Worm (Caenorhabditis elegans) whole organism, L1 larva: ENCODE data around the gene stdh-2.

Source experiments
- C04F5.9 ChIP-seq: sonication (generic microtip); optimal IDR thresholded peaks from 2 replicates; lab custom pipeline; 2016; ENCODE audit warnings: missing genetic modification characterization, missing compliant biosample characterization
- C16A3.4 ChIP-seq: fragments of 150-350 bp; optimal IDR thresholded peaks from 2 replicates; lab custom pipeline; 2014; ENCODE audit warnings: missing biosample characterization, missing genetic modification characterization
- aha-1 ChIP-seq: fragments of 150-350 bp; optimal IDR thresholded peaks from 2 replicates; lab custom pipeline; 2014; ENCODE audit warnings: missing biosample characterization, missing genetic modification characterization
- blmp-1 ChIP-seq: fragments of 150-350 bp; optimal IDR thresholded peaks from 2 replicates; lab custom pipeline; 2014; ENCODE audit warnings: missing biosample characterization, missing genetic modification characterization
- ceh-8 ChIP-seq: fragments of 200-800 bp; sonication (Bioruptor generic); optimal IDR thresholded peaks from 2 replicates; lab custom pipeline; 2018; ENCODE audit warnings: mild to moderate bottlenecking, missing genetic modification characterization, moderate library complexity, missing compliant biosample characterization
- ceh-82 ChIP-seq, 3 experiments: fragments of 150-350 bp in 1 of 3; sonication (generic microtip) in 2 of 3; optimal IDR thresholded peaks; 2 replicates each; lab custom pipeline; 2014 to 2017; ENCODE audit warnings: missing biosample characterization in 3 of 3, missing genetic modification characterization in 3 of 3
- egl-13 ChIP-seq: sonication (generic microtip); optimal IDR thresholded peaks from 2 replicates; lab custom pipeline; 2016; ENCODE audit warnings: missing genotype, missing genetic modification reagents, missing genetic modification characterization, missing compliant biosample characterization
- egl-27 ChIP-seq, 2 experiments: fragments of 150-350 bp in 1 of 2; sonication (generic microtip); optimal IDR thresholded peaks; 3 replicates each; lab custom pipeline; 2017 to 2018; ENCODE audit warnings: missing biosample characterization in 2 of 2, missing genetic modification characterization in 2 of 2, missing genetic modification reagents in 2 of 2
- elt-3 ChIP-seq, 6 experiments: fragments of 150-350 bp in 1 of 6; sonication (generic microtip); optimal IDR thresholded peaks; 2 replicates each; lab custom pipeline; 2017 to 2018; ENCODE audit warnings: missing biosample characterization in 6 of 6, missing genetic modification characterization in 6 of 6, inconsistent platforms in 1 of 6
- fkh-10 ChIP-seq: sonication (generic microtip); optimal IDR thresholded peaks from 2 replicates; lab custom pipeline; 2017; ENCODE audit warnings: missing biosample characterization, missing genetic modification reagents, missing genetic modification characterization
- fkh-8 ChIP-seq: sonication (generic microtip); optimal IDR thresholded peaks from 2 replicates; lab custom pipeline; 2016; ENCODE audit warnings: mild to moderate bottlenecking, missing genetic modification characterization, missing compliant biosample characterization
- grh-1 ChIP-seq: fragments of 200-800 bp; sonication (Bioruptor generic); IDR thresholded peaks from 2 replicates; pipeline ENCODE4 v1.3.6; 2022; ENCODE audit warnings: missing genetic modification reagents, missing genetic modification characterization, missing compliant biosample characterization
- hpl-2 ChIP-seq: fragments of 150-350 bp; optimal IDR thresholded peaks from 2 replicates; lab custom pipeline; 2014; ENCODE audit warnings: missing biosample characterization, missing genetic modification reagents, missing genetic modification characterization
- isw-1 ChIP-seq: fragments of 200-800 bp; sonication (Bioruptor generic); IDR thresholded peaks from 2 replicates; pipeline ENCODE4 v1.3.6; 2022; ENCODE audit warnings: missing genetic modification characterization, missing compliant biosample characterization
- jun-1 ChIP-seq: fragments of 150-350 bp; optimal IDR thresholded peaks from 2 replicates; lab custom pipeline; 2014; ENCODE audit warnings: missing biosample characterization, missing genetic modification reagents, missing genetic modification characterization
- lin-13 ChIP-seq: fragments of 150-350 bp; optimal IDR thresholded peaks from 2 replicates; lab custom pipeline; 2014; ENCODE audit warnings: missing biosample characterization, missing genetic modification reagents, missing genetic modification characterization
- lin-14 ChIP-seq: fragments of 200-800 bp; sonication (Bioruptor generic); optimal IDR thresholded peaks from 2 replicates; lab custom pipeline; 2018; ENCODE audit warnings: mild to moderate bottlenecking, missing genetic modification characterization, moderate library complexity, missing compliant biosample characterization
- lin-35 ChIP-seq, 2 experiments: fragments of 150-350 bp; optimal IDR thresholded peaks; 2 replicates each; lab custom pipeline; 2014; ENCODE audit warnings: missing biosample characterization in 2 of 2, missing genetic modification characterization in 2 of 2, missing genetic modification reagents in 2 of 2
- lsy-2 ChIP-seq, 2 experiments: fragments of 150-350 bp; optimal IDR thresholded peaks; 2 replicates each; lab custom pipeline; 2014; ENCODE audit warnings: missing biosample characterization in 2 of 2, missing genetic modification characterization in 2 of 2
- mdl-1 ChIP-seq, 2 experiments: fragments of 150-350 bp; optimal IDR thresholded peaks; 2 replicates each; lab custom pipeline; 2014 to 2017; ENCODE audit warnings: missing biosample characterization in 2 of 2, missing genetic modification characterization in 2 of 2, inconsistent platforms in 1 of 2
- mef-2 ChIP-seq: fragments of 150-350 bp; optimal IDR thresholded peaks from 2 replicates; lab custom pipeline; 2014; ENCODE audit warnings: missing biosample characterization, missing genetic modification characterization
- nhr-11 ChIP-seq: fragments of 150-350 bp; optimal IDR thresholded peaks from 2 replicates; lab custom pipeline; 2014; ENCODE audit warnings: missing biosample characterization, missing genetic modification characterization
- nhr-12 ChIP-seq: sonication (generic microtip); optimal IDR thresholded peaks from 2 replicates; lab custom pipeline; 2017; ENCODE audit warnings: missing biosample characterization, missing genetic modification characterization
- nhr-20 ChIP-seq: sonication (generic microtip); optimal IDR thresholded peaks from 2 replicates; lab custom pipeline; 2016; ENCODE audit warnings: mild to moderate bottlenecking, missing genetic modification characterization, missing compliant biosample characterization
- nhr-76 ChIP-seq: sonication (generic microtip); optimal IDR thresholded peaks from 2 replicates; lab custom pipeline; 2017; ENCODE audit warnings: missing biosample characterization, missing genetic modification characterization
- pag-3 ChIP-seq: sonication (generic microtip); optimal IDR thresholded peaks from 2 replicates; lab custom pipeline; 2017; ENCODE audit warnings: missing genetic modification characterization, mild to moderate bottlenecking, missing compliant biosample characterization, antibody characterized with exemption, borderline replicate concordance; ENCODE audit not compliant: insufficient read depth
- snpc-4 ChIP-seq: fragments of 150-350 bp; optimal IDR thresholded peaks from 2 replicates; lab custom pipeline; 2014; ENCODE audit warnings: missing biosample characterization, missing genetic modification characterization
- swsn-7 ChIP-seq: sonication (generic microtip); optimal IDR thresholded peaks from 2 replicates; lab custom pipeline; 2016; ENCODE audit warnings: missing genetic modification characterization, missing compliant biosample characterization
- unc-130 ChIP-seq: fragments of 150-350 bp; optimal IDR thresholded peaks from 2 replicates; lab custom pipeline; 2017; ENCODE audit warnings: missing biosample characterization, missing genetic modification characterization, inconsistent platforms
- unc-30 ChIP-seq: sonication (generic microtip); optimal IDR thresholded peaks from 2 replicates; lab custom pipeline; 2017; ENCODE audit warnings: missing biosample characterization, missing genetic modification characterization
- unc-62 ChIP-seq: fragments of 150-350 bp; optimal IDR thresholded peaks from 2 replicates; lab custom pipeline; 2014; ENCODE audit warnings: missing biosample characterization, missing genetic modification reagents, missing genetic modification characterization
- unc-98 ChIP-seq: fragments of 200-800 bp; sonication (Bioruptor generic); IDR thresholded peaks from 2 replicates; pipeline ENCODE4 v1.3.6; 2022; ENCODE audit warnings: missing genetic modification characterization, missing compliant biosample characterization
- xbp-1 ChIP-seq: sonication (generic microtip); optimal IDR thresholded peaks from 2 replicates; lab custom pipeline; 2016; ENCODE audit warnings: missing genetic modification characterization, missing compliant biosample characterization
- zag-1 ChIP-seq: fragments of 150-350 bp; optimal IDR thresholded peaks from 2 replicates; lab custom pipeline; 2014; ENCODE audit warnings: missing biosample characterization, missing genetic modification characterization
- zip-4 ChIP-seq: fragments of 200-800 bp; sonication (Bioruptor generic); optimal IDR thresholded peaks from 2 replicates; lab custom pipeline; 2018; ENCODE audit warnings: mild to moderate bottlenecking, missing genetic modification characterization, moderate library complexity, missing compliant biosample characterization

stdh-2 gene

ce11 chrV:16194639-16195038 lies 29.5 kb upstream of the stdh-2 start, which contains the start of gene rabr-4:
Gene rabr-4 (plus strand): TSS chrV:16194939.
- TF ChIP-seq unc-62 (GFP tag; lab: Kevin White, UChicago) (no peak), nhr-11 (tag; lab: Kevin White, UChicago) (no peak), mef-2 (tag; lab: Kevin White, UChicago) (no peak), ceh-8 (GFP tag; lab: Kevin White, UChicago) (no peak), lsy-2 (tag; optimal IDR thresholded peaks at IDR 0.05; lab: Kevin White, UChicago) (no peak), grh-1 (GFP tag; lab: Robert Waterston, UW) (no peak), lin-35 (GFP tag; optimal IDR thresholded peaks at IDR 0.05; lab: Kevin White, UChicago) (no peak), unc-98 (GFP tag; lab: Robert Waterston, UW) (no peak), elt-3 (tag; optimal IDR thresholded peaks at IDR 0.05; lab: Kevin White, UChicago) (peak in 1 of 6 experiments; percentile 20), blmp-1 (tag; lab: Kevin White, UChicago) (peak; percentile 46)

- TF ChIP-seq aha-1 (tag; lab: Kevin White, UChicago) (no peak), pag-3 (no peak), hpl-2 (no peak), mdl-1 (tag; optimal IDR thresholded peaks at IDR 0.05; lab: Kevin White, UChicago) (no peak), lin-13 (GFP tag; lab: Kevin White, UChicago) (no peak), unc-98 (GFP tag; lab: Robert Waterston, UW) (no peak), lin-35 (GFP tag; optimal IDR thresholded peaks at IDR 0.05; lab: Kevin White, UChicago) (no peak), nhr-20 (tag; lab: Kevin White, UChicago) (no peak), isw-1 (GFP tag; lab: Robert Waterston, UW) (no peak), xbp-1 (tag; lab: Kevin White, UChicago) (no peak), C04F5.9 (tag; lab: Kevin White, UChicago) (no peak), egl-27 (tag; optimal IDR thresholded peaks at IDR 0.05; lab: Kevin White, UChicago) (no peak)
These were observed 28.7 kb upstream of the stdh-2 start, which contains the start of gene rabr-3 for ce11 chrV:16195379-16195778. Gene rabr-3 (plus strand): TSS chrV:16195679.

- TF ChIP-seq nhr-12 (tag; lab: Kevin White, UChicago) (no peak), egl-13 (tag; lab: Kevin White, UChicago) (no peak), lin-13 (GFP tag; lab: Kevin White, UChicago) (no peak), lin-14 (GFP tag; lab: Kevin White, UChicago) (no peak), unc-130 (tag; lab: Kevin White, UChicago) (no peak), swsn-7 (tag; lab: Kevin White, UChicago) (no peak), grh-1 (GFP tag; lab: Robert Waterston, UW) (no peak), fkh-8 (tag; lab: Kevin White, UChicago) (no peak), zip-4 (GFP tag; lab: Kevin White, UChicago) (no peak)
These were observed 26.1 kb upstream of the stdh-2 start, which contains the start of gene F11A5.5 for ce11 chrV:16198016-16198415. Gene F11A5.5 (plus strand): TSS chrV:16198316.

- no peak for TF ChIP-seq unc-30 (tag; lab: Kevin White, UChicago)
These were observed 22.4 kb upstream of the stdh-2 start, which contains the start of gene F11A5.17 for ce11 chrV:16201730-16202129. Gene F11A5.17 (plus strand): TSS chrV:16202030.

- TF ChIP-seq jun-1 (tag; lab: Kevin White, UChicago): no peak
- no peak for TF ChIP-seq snpc-4 (tag; lab: Kevin White, UChicago)
- no peak for TF ChIP-seq zag-1 (tag; lab: Kevin White, UChicago)
- TF ChIP-seq ceh-82 (tag; optimal IDR thresholded peaks at IDR 0.05; lab: Kevin White, UChicago): no peak
- no peak for TF ChIP-seq isw-1 (GFP tag; lab: Robert Waterston, UW)
- no peak for TF ChIP-seq C16A3.4 (tag; lab: Kevin White, UChicago)
- no peak for TF ChIP-seq fkh-8 (tag; lab: Kevin White, UChicago)
- TF ChIP-seq fkh-10 (GFP tag; lab: Kevin White, UChicago): no peak
- no peak for TF ChIP-seq mef-2 (tag; lab: Kevin White, UChicago)
- no peak for TF ChIP-seq egl-27 (tag; optimal IDR thresholded peaks at IDR 0.05; lab: Kevin White, UChicago)
- no peak for TF ChIP-seq nhr-76 (tag; lab: Kevin White, UChicago)
These were observed 21.5 kb upstream of the stdh-2 start, which contains the start of gene F11A5.18 for ce11 chrV:16202618-16203017. Gene F11A5.18 (plus strand): TSS chrV:16202918.
